Worm (Caenorhabditis elegans): ENCODE measurements around the gene F25E5.9.

The F25E5.9 gene

DNA sequence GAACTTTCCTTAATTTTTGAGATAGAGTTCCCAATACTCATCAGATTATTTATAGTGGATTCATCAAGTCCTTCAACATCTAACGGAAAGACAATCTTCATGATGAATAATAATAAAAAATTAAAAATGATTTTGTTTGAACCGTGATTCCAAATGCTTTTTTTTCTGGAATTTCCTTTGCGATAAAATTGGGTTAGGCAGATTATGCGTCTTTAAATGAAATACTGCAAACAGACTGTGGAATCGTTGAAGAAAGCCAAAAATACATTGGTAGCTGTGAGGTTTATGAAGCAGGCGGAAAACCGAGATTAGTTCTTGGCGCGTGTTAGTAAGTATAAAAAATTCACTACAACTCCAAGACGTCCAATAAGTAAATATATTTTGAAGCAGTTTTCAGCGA, 11.1 kb downstream of the F25E5.9 start, which contains the start of gene srw-68:
Gene srw-68 (minus strand): TSS at position 101 of the 400 bp plus-strand sequence.
- TF ChIP-seq mep-1 (tag; optimal IDR thresholded peaks at IDR 0.05) (no peak), efl-3 (GFP tag; optimal IDR thresholded peaks at IDR 0.05) (no peak), lin-14 (GFP tag; optimal IDR thresholded peaks at IDR 0.05) (no peak), elt-3 (tag; optimal IDR thresholded peaks at IDR 0.05) (no peak), ceh-8 (GFP tag; optimal IDR thresholded peaks at IDR 0.05) (no peak), swsn-7 (tag; optimal IDR thresholded peaks at IDR 0.05) (no peak)

DNA sequence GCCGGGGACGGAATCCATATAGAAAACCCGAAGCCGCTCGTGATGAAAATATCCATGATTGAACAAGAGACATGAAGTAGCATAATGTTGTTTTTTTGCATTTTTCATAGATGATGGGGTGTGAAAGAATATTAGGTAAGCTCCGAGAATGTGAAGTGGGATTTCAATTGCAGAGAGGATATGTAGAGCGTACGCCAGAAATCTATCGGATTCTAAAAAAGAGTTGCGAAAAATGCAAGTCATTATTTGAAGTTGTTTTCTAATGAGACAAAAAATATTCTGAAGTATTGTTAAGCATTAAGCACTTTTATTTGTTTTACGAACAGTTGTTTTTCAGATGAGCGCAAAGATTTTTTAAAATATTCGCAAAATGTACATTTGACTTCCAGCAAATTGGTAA, 13.4 kb downstream of the F25E5.9 start, which contains the start of gene F18E3.10:
Gene F18E3.10 (minus strand): TSS at position 101 of the 400 bp plus-strand sequence.
- TF ChIP-seq fkh-8 (tag; optimal IDR thresholded peaks at IDR 0.05) (no peak), ceh-88 (GFP tag; IDR thresholded peaks at IDR 0.05) (no peak), lin-35 (GFP tag; optimal IDR thresholded peaks at IDR 0.05) (no peak), mef-2 (tag; optimal IDR thresholded peaks at IDR 0.05) (no peak), xbp-1 (tag; optimal IDR thresholded peaks at IDR 0.05) (no peak), snpc-4 (tag; optimal IDR thresholded peaks at IDR 0.05) (no peak), nhr-76 (tag; optimal IDR thresholded peaks at IDR 0.05) (no peak), lir-3 (tag; optimal IDR thresholded peaks at IDR 0.05; ENCODE audit: poor library complexity) (no peak), pax-3 (tag; optimal IDR thresholded peaks at IDR 0.05) (no peak)

DNA sequence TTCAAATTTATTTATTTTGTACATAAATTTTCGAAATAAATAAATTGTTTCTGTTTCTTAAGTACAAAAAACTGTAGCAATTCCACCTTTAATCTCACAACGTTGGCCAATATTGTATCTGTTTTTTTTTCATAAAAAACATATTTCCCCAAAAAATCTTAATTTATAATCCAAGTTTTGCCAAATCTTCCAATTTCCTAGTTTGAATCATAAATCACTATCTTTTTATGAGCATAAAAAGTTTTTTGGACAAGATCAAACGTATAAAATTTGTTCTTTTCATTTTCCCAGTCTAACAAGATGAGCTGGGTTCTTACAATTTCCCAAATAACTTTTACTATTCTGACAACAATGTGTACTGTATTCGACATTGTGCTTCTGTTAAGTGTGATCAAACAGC, 17.6 kb downstream of the F25E5.9 start, which contains the start of gene srxa-4:
Gene srxa-4 (plus strand): TSS at position 301 of the 400 bp plus-strand sequence.
- TF ChIP-seq pag-3 (tag; optimal IDR thresholded peaks at IDR 0.05; ENCODE audit: borderline replicate concordance, insufficient read depth) (no peak), lir-3 (tag; optimal IDR thresholded peaks at IDR 0.05; ENCODE audit: poor library complexity) (no peak), nhr-11 (tag; optimal IDR thresholded peaks at IDR 0.05) (no peak), nhr-20 (tag; optimal IDR thresholded peaks at IDR 0.05) (no peak), hlh-17 (GFP tag; optimal IDR thresholded peaks at IDR 0.05; ENCODE audit: borderline replicate concordance) (no peak), alr-1 (tag; optimal IDR thresholded peaks at IDR 0.05; ENCODE audit: borderline replicate concordance) (no peak), xbp-1 (tag; optimal IDR thresholded peaks at IDR 0.05) (no peak)

DNA sequence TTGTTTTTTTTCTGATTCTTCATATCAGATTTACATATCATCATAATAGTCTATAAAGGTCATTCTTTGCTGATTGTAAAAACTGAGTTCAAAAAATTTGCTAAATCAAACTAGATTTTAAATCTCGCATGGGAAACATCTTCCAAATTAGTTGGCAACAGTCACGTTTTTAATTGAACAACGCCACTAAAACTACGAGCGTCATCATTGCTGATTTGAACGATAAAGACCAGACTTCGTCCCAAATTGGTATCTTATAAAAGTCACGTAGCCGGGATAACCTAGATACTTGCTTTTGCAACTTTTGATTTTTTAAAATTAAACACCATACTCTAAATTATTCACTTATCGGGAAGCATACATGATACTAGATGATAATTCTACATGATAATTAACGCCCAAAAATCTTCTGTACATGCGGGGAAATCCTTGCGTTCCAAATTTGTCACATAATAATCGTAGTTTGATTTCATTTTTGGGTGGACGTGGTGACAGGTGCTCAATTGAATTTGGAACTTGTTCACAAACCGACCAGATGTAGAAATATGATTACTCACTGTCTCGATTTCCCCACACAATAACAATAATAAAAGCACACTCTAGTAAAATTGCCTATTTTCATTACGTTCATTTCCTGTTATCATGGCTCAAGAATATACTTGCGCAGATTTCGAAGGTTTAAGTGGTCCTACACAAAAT, 20.6 kb downstream of the F25E5.9 start, which contains the start of gene srw-67:
Gene srw-67 (plus strand): TSS at position 643 of the 699 bp plus-strand sequence.
- TF ChIP-seq fkh-8 (tag; optimal IDR thresholded peaks at IDR 0.05) (no peak), C34B4.2 (tag; optimal IDR thresholded peaks at IDR 0.05) (no peak), pax-3 (tag; optimal IDR thresholded peaks at IDR 0.05) (no peak), snpc-4 (tag; optimal IDR thresholded peaks at IDR 0.05) (no peak), nhr-76 (tag; optimal IDR thresholded peaks at IDR 0.05) (no peak), sox-4 (tag; optimal IDR thresholded peaks at IDR 0.05) (no peak), unc-86 (tag; optimal IDR thresholded peaks at IDR 0.05) (no peak), efl-1 (optimal IDR thresholded peaks at IDR 0.05) (no peak), efl-1 (GFP tag; optimal IDR thresholded peaks at IDR 0.05 in 1 of 2) (peak in 1 of 2 experiments; percentile 41), sup-37 (GFP tag; optimal IDR thresholded peaks at IDR 0.05) (no peak), ceh-8 (GFP tag; optimal IDR thresholded peaks at IDR 0.05) (no peak), elt-3 (tag; optimal IDR thresholded peaks at IDR 0.05) (peak in 1 of 6 experiments; percentile 33), lin-14 (GFP tag; optimal IDR thresholded peaks at IDR 0.05) (no peak), irx-1 (tag; optimal IDR thresholded peaks at IDR 0.05) (no peak), hlh-17 (GFP tag; optimal IDR thresholded peaks at IDR 0.05; ENCODE audit: borderline replicate concordance) (no peak), blmp-1 (tag; optimal IDR thresholded peaks at IDR 0.05) (peak; percentile 14), pag-3 (tag; optimal IDR thresholded peaks at IDR 0.05; ENCODE audit: borderline replicate concordance, insufficient read depth) (no peak), mep-1 (tag; optimal IDR thresholded peaks at IDR 0.05) (no peak), lin-13 (GFP tag; optimal IDR thresholded peaks at IDR 0.05) (no peak), unc-62 (GFP tag; optimal IDR thresholded peaks at IDR 0.05) (no peak), ceh-90 (tag; optimal IDR thresholded peaks at IDR 0.05) (no peak), tbx-2 (tag; optimal IDR thresholded peaks at IDR 0.05) (no peak), nhr-47 (tag; optimal IDR thresholded peaks at IDR 0.05) (no peak), ama-1 (optimal IDR thresholded peaks at IDR 0.05) (no peak), ets-5 (GFP tag; IDR thresholded peaks at IDR 0.05) (no peak)
